Worm (Caenorhabditis elegans): ENCODE data around the gene Y69E1A.4.
"Not testable (repeated sequence)": the region's sequence is repeated elsewhere in the genome, so short reads cannot be mapped to it uniquely, and the experiment has no call there.

The Y69E1A.4 gene

ce11 chrIV:10979689-10980088, 24.6 kb downstream of the Y69E1A.4 start:
- TF ChIP-seq nfya-1 (tag; optimal IDR thresholded peaks at IDR 0.05; ENCODE audit: insufficient read depth) (peak; percentile 30), nhr-28 (tag; optimal IDR thresholded peaks at IDR 0.05) (no peak), lin-39 (tag; optimal IDR thresholded peaks at IDR 0.05) (peak; percentile 34), fkh-10 (GFP tag; optimal IDR thresholded peaks at IDR 0.05) (peak; percentile 53), egl-5 (tag; optimal IDR thresholded peaks at IDR 0.05) (peak; percentile 12), ceh-9 (tag; optimal IDR thresholded peaks at IDR 0.05) (no peak)

- TF ChIP-seq pha-4 (tag; optimal IDR thresholded peaks at IDR 0.05) (peak; percentile 38), ceh-82 (tag; optimal IDR thresholded peaks at IDR 0.05) (no peak), mdl-1 (tag; optimal IDR thresholded peaks at IDR 0.05) (no peak), nhr-25 (tag; optimal IDR thresholded peaks at IDR 0.05) (peak; percentile 6), nhr-12 (tag; optimal IDR thresholded peaks at IDR 0.05) (no peak), elt-2 (tag; optimal IDR thresholded peaks at IDR 0.05) (peak; percentile 17), ama-1 (optimal IDR thresholded peaks at IDR 0.05) (no peak)
Observed at ce11 chrIV:10980628-10981027, 25.6 kb downstream of the Y69E1A.4 start.

ce11 chrIV:10981761-10982160, 26.7 kb downstream of the Y69E1A.4 start, which contains the start of gene Y43E12A.2:
Y43E12A.2 (plus strand) TSS chrIV:10982061.
- TF ChIP-seq pha-4 (tag; optimal IDR thresholded peaks at IDR 0.05) (peak; percentile 14), ztf-11 (tag; optimal IDR thresholded peaks at IDR 0.05) (no peak), nhr-237 (tag; optimal IDR thresholded peaks at IDR 0.05) (no peak)

- TF ChIP-seq nhr-25 (tag; optimal IDR thresholded peaks at IDR 0.05): no peak
- TF ChIP-seq unc-62 (GFP tag; optimal IDR thresholded peaks at IDR 0.05): no peak
- no peak for TF ChIP-seq nhr-12 (tag; optimal IDR thresholded peaks at IDR 0.05)
- TF ChIP-seq nhr-43 (tag; optimal IDR thresholded peaks at IDR 0.05; ENCODE audit: poor library complexity, severe bottlenecking): no peak
- TF ChIP-seq skn-1 (tag; optimal IDR thresholded peaks at IDR 0.05): no peak
- TF ChIP-seq mdl-1 (tag; optimal IDR thresholded peaks at IDR 0.05): no peak
- TF ChIP-seq ztf-4 (tag; optimal IDR thresholded peaks at IDR 0.05): no peak
- no peak for TF ChIP-seq fos-1 (tag; optimal IDR thresholded peaks at IDR 0.05)
- TF ChIP-seq aly-2 (tag; optimal IDR thresholded peaks at IDR 0.05): no peak
- TF ChIP-seq elt-1 (tag; optimal IDR thresholded peaks at IDR 0.05): no peak
- TF ChIP-seq nhr-23 (tag; optimal IDR thresholded peaks at IDR 0.05): no peak
- no peak for TF ChIP-seq ztf-11 (tag; optimal IDR thresholded peaks at IDR 0.05)
- no peak for TF ChIP-seq snpc-4 (tag; optimal IDR thresholded peaks at IDR 0.05)
- no peak for TF ChIP-seq nhr-77 (tag; optimal IDR thresholded peaks at IDR 0.05)
- TF ChIP-seq elt-2 (tag; optimal IDR thresholded peaks at IDR 0.05): no peak
- no peak for TF ChIP-seq egl-27 (tag; optimal IDR thresholded peaks at IDR 0.05)
Observed at ce11 chrIV:10985568-10986035, 30.5 kb downstream of the Y69E1A.4 start, which contains the start of gene cyb-2.1. cyb-2.1 (plus strand) TSS chrIV:10985985.

ce11 chrIV:10987342-10987945, 32.4 kb downstream of the Y69E1A.4 start, which contains the start of gene Y43E12A.3:
Y43E12A.3 (plus strand) TSS chrIV:10987895.
- TF ChIP-seq nhr-43 (tag; optimal IDR thresholded peaks at IDR 0.05; ENCODE audit: poor library complexity, severe bottlenecking); eor-1 (tag; optimal IDR thresholded peaks at IDR 0.05); unc-39 (tag; optimal IDR thresholded peaks at IDR 0.05): not testable (repeated sequence)

- no peak for TF ChIP-seq egl-27 (tag; optimal IDR thresholded peaks at IDR 0.05)
- TF ChIP-seq elt-3 (tag; optimal IDR thresholded peaks at IDR 0.05): no peak
- no peak for TF ChIP-seq pha-4 (tag; optimal IDR thresholded peaks at IDR 0.05)
- TF ChIP-seq nhr-77 (tag; optimal IDR thresholded peaks at IDR 0.05): no peak
- no peak for TF ChIP-seq nhr-43 (tag; optimal IDR thresholded peaks at IDR 0.05; ENCODE audit: poor library complexity, severe bottlenecking)
- no peak for TF ChIP-seq mml-1 (tag; optimal IDR thresholded peaks at IDR 0.05)
- TF ChIP-seq pqm-1 (tag; optimal IDR thresholded peaks at IDR 0.05): no peak
- TF ChIP-seq snpc-4 (tag; optimal IDR thresholded peaks at IDR 0.05): no peak
- TF ChIP-seq nhr-23 (tag; optimal IDR thresholded peaks at IDR 0.05): no peak
- TF ChIP-seq elt-2 (tag; optimal IDR thresholded peaks at IDR 0.05): no peak
Observed at ce11 chrIV:10990699-10991098, 35.6 kb downstream of the Y69E1A.4 start, which contains the start of gene F13H10.5. F13H10.5 (plus strand) TSS chrIV:10990999.
